Worm (Caenorhabditis elegans): Measurements from ENCODE around the gene lys-6.
A peak's percentile ranks its signal among the peaks of the same experiment; 100 is the strongest.

lys-6 gene

ce11 chrIV:11641802-11642201, 14.1 kb upstream of the lys-6 start, which contains the start of gene ZK809.1:
ZK809.1 (plus strand) TSS chrIV:11642102.
- TF ChIP-seq scrt-1 (GFP tag; IDR thresholded peaks at IDR 0.05) (no peak), F13C5.2 (tag; optimal IDR thresholded peaks at IDR 0.05) (no peak), aly-1 (tag; optimal IDR thresholded peaks at IDR 0.05) (no peak), hmg-4 (GFP tag; optimal IDR thresholded peaks at IDR 0.05) (no peak), ceh-13 (GFP tag; optimal IDR thresholded peaks at IDR 0.05) (no peak), sea-1 (GFP tag; conservative IDR thresholded peaks at IDR 0.05) (no peak), tbx-11 (GFP tag; IDR thresholded peaks at IDR 0.05) (no peak), hnd-1 (tag; optimal IDR thresholded peaks at IDR 0.05) (no peak), pes-1 (GFP tag; IDR thresholded peaks at IDR 0.05) (no peak)

- no peak for TF ChIP-seq hmg-4 (GFP tag; optimal IDR thresholded peaks at IDR 0.05)
- no peak for TF ChIP-seq tra-4 (tag; optimal IDR thresholded peaks at IDR 0.05)
- TF ChIP-seq flt-1 (GFP tag; IDR thresholded peaks at IDR 0.05) = no peak
- TF ChIP-seq hnd-1 (tag; optimal IDR thresholded peaks at IDR 0.05) = no peak
- TF ChIP-seq sea-1 (GFP tag; conservative IDR thresholded peaks at IDR 0.05) = no peak
- TF ChIP-seq ama-1 (optimal IDR thresholded peaks at IDR 0.05) = no peak
- no peak for TF ChIP-seq ceh-36 (tag; optimal IDR thresholded peaks at IDR 0.05)
- TF ChIP-seq F13C5.2 (tag; optimal IDR thresholded peaks at IDR 0.05) = no peak
- no peak for TF ChIP-seq tbx-37 (GFP tag; conservative IDR thresholded peaks at IDR 0.05)
- no peak for TF ChIP-seq ceh-13 (GFP tag; optimal IDR thresholded peaks at IDR 0.05)
- TF ChIP-seq aly-1 (tag; optimal IDR thresholded peaks at IDR 0.05) = no peak
These were observed 13.2 kb upstream of the lys-6 start, which contains the start of gene ttr-50 for ce11 chrIV:11640915-11641314. ttr-50 (minus strand) TSS chrIV:11641015.

ce11 chrIV:11638016-11638415, 10.3 kb upstream of the lys-6 start, which contains the start of gene rbm-17:
rbm-17 (plus strand) TSS chrIV:11638316.
- no peak for TF ChIP-seq hnd-1 (tag; optimal IDR thresholded peaks at IDR 0.05)
- TF ChIP-seq pes-1 (GFP tag; IDR thresholded peaks at IDR 0.05) = no peak

ce11 chrIV:11636409-11636723, 8.6 kb upstream of the lys-6 start, which contains the start of gene F58B3.6:
F58B3.6 (plus strand) TSS chrIV:11636648.
- TF ChIP-seq flt-1 (GFP tag; IDR thresholded peaks at IDR 0.05) = no peak
- TF ChIP-seq hmbx-1 (tag; optimal IDR thresholded peaks at IDR 0.05) = no peak
- no peak for TF ChIP-seq ceh-13 (GFP tag; optimal IDR thresholded peaks at IDR 0.05)
- no peak for TF ChIP-seq hmg-4 (GFP tag; optimal IDR thresholded peaks at IDR 0.05)
- no peak for TF ChIP-seq ets-7 (tag; optimal IDR thresholded peaks at IDR 0.05)
- TF ChIP-seq aly-1 (tag; optimal IDR thresholded peaks at IDR 0.05) = no peak
- TF ChIP-seq tbx-37 (GFP tag; conservative IDR thresholded peaks at IDR 0.05) = no peak
- no peak for TF ChIP-seq tra-4 (tag; optimal IDR thresholded peaks at IDR 0.05)

- TF ChIP-seq tbx-37 (GFP tag; conservative IDR thresholded peaks at IDR 0.05) (peak; percentile 31; the same call in 1 of the 2 replicates), hmg-4 (GFP tag; optimal IDR thresholded peaks at IDR 0.05) (no peak), F13C5.2 (tag; optimal IDR thresholded peaks at IDR 0.05) (peak; percentile 11)
These were observed 8.0 kb upstream of the lys-6 start, which contains the start of gene mars-1 for ce11 chrIV:11635437-11636408. mars-1 (minus strand) TSS chrIV:11635487.

- TF ChIP-seq tra-4 (tag; optimal IDR thresholded peaks at IDR 0.05) = no peak
- no peak for TF ChIP-seq ets-7 (tag; optimal IDR thresholded peaks at IDR 0.05)
- no peak for TF ChIP-seq tbx-11 (GFP tag; IDR thresholded peaks at IDR 0.05)
- no peak for TF ChIP-seq sea-1 (GFP tag; conservative IDR thresholded peaks at IDR 0.05)
- no peak for TF ChIP-seq F13C5.2 (tag; optimal IDR thresholded peaks at IDR 0.05)
- no peak for TF ChIP-seq aly-1 (tag; optimal IDR thresholded peaks at IDR 0.05)
These were observed 4.0 kb upstream of the lys-6 start, which contains the start of gene F58B3.4 for ce11 chrIV:11631750-11632149. F58B3.4 (minus strand) TSS chrIV:11631850.

- no peak for TF ChIP-seq B0310.2 (tag; optimal IDR thresholded peaks at IDR 0.05)
- no peak for TF ChIP-seq hnd-1 (tag; optimal IDR thresholded peaks at IDR 0.05)
- TF ChIP-seq tbx-11 (GFP tag; IDR thresholded peaks at IDR 0.05) = no peak
- TF ChIP-seq ceh-13 (GFP tag; optimal IDR thresholded peaks at IDR 0.05) = no peak
- no peak for TF ChIP-seq flt-1 (GFP tag; IDR thresholded peaks at IDR 0.05)
- no peak for TF ChIP-seq ama-1 (optimal IDR thresholded peaks at IDR 0.05)
- no peak for TF ChIP-seq hmg-4 (GFP tag; optimal IDR thresholded peaks at IDR 0.05)
- no peak for TF ChIP-seq tra-4 (tag; optimal IDR thresholded peaks at IDR 0.05)
- TF ChIP-seq pes-1 (GFP tag; IDR thresholded peaks at IDR 0.05) = no peak
- no peak for TF ChIP-seq scrt-1 (GFP tag; IDR thresholded peaks at IDR 0.05)
- TF ChIP-seq ets-7 (tag; optimal IDR thresholded peaks at IDR 0.05) = no peak
- TF ChIP-seq F13C5.2 (tag; optimal IDR thresholded peaks at IDR 0.05) = no peak
These were observed 2.3 kb downstream of the lys-6 start, which contains the start of gene lys-5 for ce11 chrIV:11625482-11625881. lys-5 (minus strand) TSS chrIV:11625582.

- TF ChIP-seq ama-1 (optimal IDR thresholded peaks at IDR 0.05) (no peak), tra-4 (tag; optimal IDR thresholded peaks at IDR 0.05) (no peak), tbx-11 (GFP tag; IDR thresholded peaks at IDR 0.05) (no peak), aly-1 (tag; optimal IDR thresholded peaks at IDR 0.05) (no peak), hmg-4 (GFP tag; optimal IDR thresholded peaks at IDR 0.05) (no peak), scrt-1 (GFP tag; IDR thresholded peaks at IDR 0.05) (no peak), ceh-13 (GFP tag; optimal IDR thresholded peaks at IDR 0.05) (no peak), sea-1 (GFP tag; conservative IDR thresholded peaks at IDR 0.05) (no peak), ets-7 (tag; optimal IDR thresholded peaks at IDR 0.05) (no peak), hnd-1 (tag; optimal IDR thresholded peaks at IDR 0.05) (no peak), flt-1 (GFP tag; IDR thresholded peaks at IDR 0.05) (no peak), hmbx-1 (tag; optimal IDR thresholded peaks at IDR 0.05) (no peak), F13C5.2 (tag; optimal IDR thresholded peaks at IDR 0.05) (no peak), B0310.2 (tag; optimal IDR thresholded peaks at IDR 0.05) (no peak), ceh-36 (tag; optimal IDR thresholded peaks at IDR 0.05) (no peak)
These were observed 3.9 kb downstream of the lys-6 start for ce11 chrIV:11623759-11624287.
